Fruit fly (Drosophila melanogaster): ENCODE measurements around the gene yellow-f.

- TF ChIP-seq psq (optimal IDR thresholded peaks at IDR 0.05): no peak
- no peak for TF ChIP-seq Dll (optimal IDR thresholded peaks at IDR 0.05)
Measured at dm6 chr3R:13012990-13013389, 20.0 kb upstream of the yellow-f start.

Data from whole organism.